Worm (Caenorhabditis elegans) whole organism, L1 larva: Measurements from ENCODE around the gene sqv-8.

Experiments
- C16A3.4 ChIP-seq: fragments of 150-350 bp; optimal IDR thresholded peaks from 2 replicates; lab custom pipeline; 2014; ENCODE audit warnings: missing biosample characterization, missing genetic modification characterization
- Y116A8C.19 ChIP-seq: sonication (generic microtip); optimal IDR thresholded peaks from 2 replicates; lab custom pipeline; 2016; ENCODE audit warnings: missing compliant biosample characterization, missing genetic modification characterization, borderline replicate concordance
- aha-1 ChIP-seq: fragments of 150-350 bp; optimal IDR thresholded peaks from 2 replicates; lab custom pipeline; 2014; ENCODE audit warnings: missing biosample characterization, missing genetic modification characterization
- aly-2 ChIP-seq: fragments of 150-350 bp; optimal IDR thresholded peaks from 2 replicates; lab custom pipeline; 2014; ENCODE audit warnings: missing biosample characterization, missing genetic modification characterization
- ama-1 ChIP-seq: fragments of 150-350 bp; optimal IDR thresholded peaks from 2 replicates; lab custom pipeline; 2014
- blmp-1 ChIP-seq: fragments of 150-350 bp; optimal IDR thresholded peaks from 2 replicates; lab custom pipeline; 2014; ENCODE audit warnings: missing biosample characterization, missing genetic modification characterization
- ceh-88 ChIP-seq: fragments of 200-800 bp; sonication (Bioruptor generic); IDR thresholded peaks from 2 replicates; pipeline ENCODE4 v1.3.6; 2022; ENCODE audit warnings: missing genetic modification characterization, missing compliant biosample characterization
- ceh-90 ChIP-seq: sonication (generic microtip); optimal IDR thresholded peaks from 2 replicates; lab custom pipeline; 2016; ENCODE audit warnings: missing genetic modification characterization, missing compliant biosample characterization
- dpl-1 ChIP-seq, 3 experiments: fragments of 150-350 bp in 2 of 3; sonication (generic microtip) in 1 of 3; optimal IDR thresholded peaks; 2 replicates each; lab custom pipeline; 2014 to 2017; ENCODE audit warnings: missing biosample characterization in 3 of 3, missing genetic modification characterization in 3 of 3, missing genetic modification reagents in 3 of 3
- efl-1 ChIP-seq, 4 experiments: fragments of 150-350 bp; optimal IDR thresholded peaks in 3 of 4; peaks in 1 of 4; 1 replicate in 1 of 4; 2 replicates in 3 of 4; lab custom pipeline; 2014; ENCODE audit warnings: missing biosample characterization in 2 of 4, missing genetic modification characterization in 2 of 4, missing genetic modification reagents in 2 of 4
- efl-3 ChIP-seq: fragments of 200-800 bp; sonication (Bioruptor generic); optimal IDR thresholded peaks from 2 replicates; lab custom pipeline; 2018; ENCODE audit warnings: mild to moderate bottlenecking, missing genetic modification characterization, missing compliant biosample characterization
- egl-13 ChIP-seq: sonication (generic microtip); optimal IDR thresholded peaks from 2 replicates; lab custom pipeline; 2016; ENCODE audit warnings: missing genotype, missing genetic modification reagents, missing genetic modification characterization, missing compliant biosample characterization
- ets-5 ChIP-seq: fragments of 200-800 bp; sonication (Bioruptor generic); IDR thresholded peaks from 2 replicates; pipeline ENCODE4 v1.3.6; 2022; ENCODE audit warnings: missing genetic modification characterization, missing compliant biosample characterization
- fkh-4 ChIP-seq: sonication (generic microtip); optimal IDR thresholded peaks from 2 replicates; lab custom pipeline; 2016; ENCODE audit warnings: missing compliant biosample characterization, missing genetic modification characterization, borderline replicate concordance
- fkh-8 ChIP-seq: sonication (generic microtip); optimal IDR thresholded peaks from 2 replicates; lab custom pipeline; 2016; ENCODE audit warnings: mild to moderate bottlenecking, missing genetic modification characterization, missing compliant biosample characterization
- fos-1 ChIP-seq: fragments of 150-350 bp; optimal IDR thresholded peaks from 2 replicates; lab custom pipeline; 2014; ENCODE audit warnings: missing biosample characterization, missing genetic modification characterization
- grh-1 ChIP-seq: fragments of 200-800 bp; sonication (Bioruptor generic); IDR thresholded peaks from 2 replicates; pipeline ENCODE4 v1.3.6; 2022; ENCODE audit warnings: missing genetic modification reagents, missing genetic modification characterization, missing compliant biosample characterization
- hlh-17 ChIP-seq: fragments of 200-800 bp; sonication (Bioruptor generic); optimal IDR thresholded peaks from 2 replicates; lab custom pipeline; 2018; ENCODE audit warnings: missing genetic modification characterization, mild to moderate bottlenecking, missing compliant biosample characterization, moderate library complexity, borderline replicate concordance
- isw-1 ChIP-seq: fragments of 200-800 bp; sonication (Bioruptor generic); IDR thresholded peaks from 2 replicates; pipeline ENCODE4 v1.3.6; 2022; ENCODE audit warnings: missing genetic modification characterization, missing compliant biosample characterization
- jun-1 ChIP-seq: fragments of 150-350 bp; optimal IDR thresholded peaks from 2 replicates; lab custom pipeline; 2014; ENCODE audit warnings: missing biosample characterization, missing genetic modification reagents, missing genetic modification characterization
- lin-13 ChIP-seq: fragments of 150-350 bp; optimal IDR thresholded peaks from 2 replicates; lab custom pipeline; 2014; ENCODE audit warnings: missing biosample characterization, missing genetic modification reagents, missing genetic modification characterization
- lin-14 ChIP-seq: fragments of 200-800 bp; sonication (Bioruptor generic); optimal IDR thresholded peaks from 2 replicates; lab custom pipeline; 2018; ENCODE audit warnings: mild to moderate bottlenecking, missing genetic modification characterization, moderate library complexity, missing compliant biosample characterization
- lin-15B ChIP-seq: fragments of 150-350 bp; sonication (generic microtip); optimal IDR thresholded peaks from 3 replicates; lab custom pipeline; 2014; ENCODE audit warnings: missing biosample characterization, missing genetic modification characterization
- lin-35 ChIP-seq, 2 experiments: fragments of 150-350 bp; optimal IDR thresholded peaks; 2 replicates each; lab custom pipeline; 2014; ENCODE audit warnings: missing biosample characterization in 2 of 2, missing genetic modification characterization in 2 of 2, missing genetic modification reagents in 2 of 2
- lin-39 ChIP-seq: fragments of 150-350 bp; optimal IDR thresholded peaks from 2 replicates; lab custom pipeline; 2014; ENCODE audit warnings: missing biosample characterization, missing genetic modification reagents, missing genetic modification characterization
- mdl-1 ChIP-seq, 2 experiments: fragments of 150-350 bp; optimal IDR thresholded peaks; 2 replicates each; lab custom pipeline; 2014 to 2017; ENCODE audit warnings: missing biosample characterization in 2 of 2, missing genetic modification characterization in 2 of 2, inconsistent platforms in 1 of 2
- mef-2 ChIP-seq: fragments of 150-350 bp; optimal IDR thresholded peaks from 2 replicates; lab custom pipeline; 2014; ENCODE audit warnings: missing biosample characterization, missing genetic modification characterization
- nhr-11 ChIP-seq: fragments of 150-350 bp; optimal IDR thresholded peaks from 2 replicates; lab custom pipeline; 2014; ENCODE audit warnings: missing biosample characterization, missing genetic modification characterization
- nhr-12 ChIP-seq: sonication (generic microtip); optimal IDR thresholded peaks from 2 replicates; lab custom pipeline; 2017; ENCODE audit warnings: missing biosample characterization, missing genetic modification characterization
- nhr-20 ChIP-seq: sonication (generic microtip); optimal IDR thresholded peaks from 2 replicates; lab custom pipeline; 2016; ENCODE audit warnings: mild to moderate bottlenecking, missing genetic modification characterization, missing compliant biosample characterization
- nhr-28 ChIP-seq: fragments of 150-350 bp; optimal IDR thresholded peaks from 2 replicates; lab custom pipeline; 2014; ENCODE audit warnings: missing biosample characterization, missing genetic modification characterization
- nhr-47 ChIP-seq: sonication (generic microtip); optimal IDR thresholded peaks from 2 replicates; lab custom pipeline; 2016; ENCODE audit warnings: mild to moderate bottlenecking, missing genetic modification characterization, moderate library complexity, missing compliant biosample characterization
- nhr-76 ChIP-seq: sonication (generic microtip); optimal IDR thresholded peaks from 2 replicates; lab custom pipeline; 2017; ENCODE audit warnings: missing biosample characterization, missing genetic modification characterization
- nhr-77 ChIP-seq: fragments of 150-350 bp; optimal IDR thresholded peaks from 2 replicates; lab custom pipeline; 2014; ENCODE audit warnings: missing biosample characterization, missing genetic modification characterization
- nhr-84 ChIP-seq: sonication (generic microtip); optimal IDR thresholded peaks from 2 replicates; lab custom pipeline; 2017; ENCODE audit warnings: missing biosample characterization, missing genetic modification characterization
- nhr-85 ChIP-seq: sonication (generic microtip); peaks from one replicate; lab custom pipeline; 2016; ENCODE audit warnings: missing genetic modification characterization, inconsistent platforms, missing compliant biosample characterization
- nhr-90 ChIP-seq: sonication (generic microtip); optimal IDR thresholded peaks from 2 replicates; lab custom pipeline; 2016; ENCODE audit warnings: mild to moderate bottlenecking, missing genetic modification characterization, missing compliant biosample characterization; ENCODE audit not compliant: poor library complexity
- pax-3 ChIP-seq: fragments of 200-800 bp; sonication (Bioruptor generic); optimal IDR thresholded peaks from 2 replicates; lab custom pipeline; 2018; ENCODE audit warnings: mild to moderate bottlenecking, missing genetic modification characterization, moderate library complexity, missing compliant biosample characterization
- pqm-1 ChIP-seq: sonication (generic microtip); optimal IDR thresholded peaks from 3 replicates; lab custom pipeline; 2017; ENCODE audit warnings: missing biosample characterization, missing genetic modification characterization
- snu-23 ChIP-seq: sonication (generic microtip); optimal IDR thresholded peaks from 2 replicates; lab custom pipeline; 2016; ENCODE audit warnings: missing genetic modification characterization, missing compliant biosample characterization
- sox-4 ChIP-seq: sonication (generic microtip); optimal IDR thresholded peaks from 2 replicates; lab custom pipeline; 2016; ENCODE audit warnings: missing genetic modification characterization, missing compliant biosample characterization
- sptf-1 ChIP-seq: fragments of 150-350 bp; optimal IDR thresholded peaks from 2 replicates; lab custom pipeline; 2014; ENCODE audit warnings: missing biosample characterization, missing genetic modification characterization
- sup-37 ChIP-seq: fragments of 200-800 bp; sonication (Bioruptor generic); optimal IDR thresholded peaks from 2 replicates; lab custom pipeline; 2018; ENCODE audit warnings: mild to moderate bottlenecking, missing genetic modification characterization, missing compliant biosample characterization
- tbx-2 ChIP-seq: sonication (generic microtip); optimal IDR thresholded peaks from 2 replicates; lab custom pipeline; 2016; ENCODE audit warnings: missing genetic modification characterization, missing compliant biosample characterization
- unc-130 ChIP-seq: fragments of 150-350 bp; optimal IDR thresholded peaks from 2 replicates; lab custom pipeline; 2017; ENCODE audit warnings: missing biosample characterization, missing genetic modification characterization, inconsistent platforms
- unc-30 ChIP-seq: sonication (generic microtip); optimal IDR thresholded peaks from 2 replicates; lab custom pipeline; 2017; ENCODE audit warnings: missing biosample characterization, missing genetic modification characterization
- unc-62 ChIP-seq: fragments of 150-350 bp; optimal IDR thresholded peaks from 2 replicates; lab custom pipeline; 2014; ENCODE audit warnings: missing biosample characterization, missing genetic modification reagents, missing genetic modification characterization
- unc-98 ChIP-seq: fragments of 200-800 bp; sonication (Bioruptor generic); IDR thresholded peaks from 2 replicates; pipeline ENCODE4 v1.3.6; 2022; ENCODE audit warnings: missing genetic modification characterization, missing compliant biosample characterization
- vab-15 ChIP-seq: sonication (generic microtip); optimal IDR thresholded peaks from 2 replicates; lab custom pipeline; 2017; ENCODE audit warnings: missing genotype, mild to moderate bottlenecking, missing genetic modification characterization, missing compliant biosample characterization
- zip-4 ChIP-seq: fragments of 200-800 bp; sonication (Bioruptor generic); optimal IDR thresholded peaks from 2 replicates; lab custom pipeline; 2018; ENCODE audit warnings: mild to moderate bottlenecking, missing genetic modification characterization, moderate library complexity, missing compliant biosample characterization
- ztf-11 ChIP-seq, 2 experiments: sonication (generic microtip); optimal IDR thresholded peaks; 2 replicates each; lab custom pipeline; 2016 to 2017; ENCODE audit warnings: missing genetic modification characterization in 2 of 2, missing biosample characterization in 1 of 2, missing compliant biosample characterization in 1 of 2
- ztf-4 ChIP-seq: fragments of 150-350 bp; optimal IDR thresholded peaks from 2 replicates; lab custom pipeline; 2014; ENCODE audit warnings: missing biosample characterization, missing genetic modification characterization

The sqv-8 gene

ce11 chrII:9619402-9619862, 27.3 kb upstream of the sqv-8 start (continued):
- TF ChIP-seq hlh-17 (GFP tag; lab: Kevin White, UChicago) (no peak), blmp-1 (tag; lab: Kevin White, UChicago) (peak; percentile 79), ztf-11 (tag; optimal IDR thresholded peaks at IDR 0.05; lab: Kevin White, UChicago) (no peak), fkh-4 (tag; lab: Kevin White, UChicago) (no peak), nhr-12 (no peak), unc-30 (no peak), sptf-1 (no peak), mdl-1 (tag; optimal IDR thresholded peaks at IDR 0.05; lab: Kevin White, UChicago) (peak in 1 of 2 experiments; percentile 70), nhr-47 (tag; lab: Kevin White, UChicago) (peak; percentile 17), fkh-8 (tag; lab: Kevin White, UChicago) (no peak), Y116A8C.19 (tag; lab: Kevin White, UChicago) (no peak), aly-2 (peak; percentile 30), unc-62 (GFP tag; lab: Kevin White, UChicago) (no peak), nhr-76 (tag; lab: Kevin White, UChicago) (no peak), aha-1 (tag; lab: Kevin White, UChicago) (no peak), unc-130 (tag; lab: Kevin White, UChicago) (peak; percentile 59), dpl-1 (GFP tag; optimal IDR thresholded peaks at IDR 0.05; lab: Kevin White, UChicago) (peak in 1 of 3 experiments; percentile 17), sup-37 (GFP tag; lab: Kevin White, UChicago) (no peak), vab-15 (no peak), nhr-28 (tag; lab: Kevin White, UChicago) (no peak), egl-13 (tag; lab: Kevin White, UChicago) (no peak), lin-14 (GFP tag; lab: Kevin White, UChicago) (peak; percentile 87), lin-35 (GFP tag; optimal IDR thresholded peaks at IDR 0.05; lab: Kevin White, UChicago) (peak; percentile 4 to 64), grh-1 (GFP tag; lab: Robert Waterston, UW) (no peak), pax-3 (no peak), unc-98 (GFP tag; lab: Robert Waterston, UW) (no peak), C16A3.4 (tag; lab: Kevin White, UChicago) (peak; percentile 61), nhr-77 (tag; lab: Kevin White, UChicago) (no peak), nhr-20 (tag; lab: Kevin White, UChicago) (peak; percentile 72), lin-15B (tag; lab: Kevin White, UChicago) (no peak), sox-4 (tag; lab: Kevin White, UChicago) (no peak), ets-5 (GFP tag; lab: Robert Waterston, UW) (no peak), snu-23 (peak; percentile 79), lin-13 (no peak), efl-3 (no peak), nhr-84 (tag; lab: Kevin White, UChicago) (no peak), isw-1 (GFP tag; lab: Robert Waterston, UW) (no peak), jun-1 (tag; lab: Kevin White, UChicago) (peak; percentile 59), nhr-85 (tag; lab: Kevin White, UChicago) (peak; percentile 87), ama-1 (lab: Kevin White, UChicago) (peak; percentile 81), ztf-4 (tag; lab: Kevin White, UChicago) (no peak), zip-4 (GFP tag; lab: Kevin White, UChicago) (no peak), tbx-2 (tag; lab: Kevin White, UChicago) (peak; percentile 0), fos-1 (tag; lab: Kevin White, UChicago) (no peak), efl-1 (optimal IDR thresholded peaks at IDR 0.05; lab: Kevin White, UChicago) (peak; percentile 33 to 43), efl-1 (GFP tag; optimal IDR thresholded peaks at IDR 0.05 in 1 of 2; lab: Kevin White, UChicago) (no peak), ceh-90 (tag; lab: Kevin White, UChicago) (no peak), ceh-88 (no peak), lin-39 (tag; lab: Kevin White, UChicago) (no peak), nhr-11 (tag; lab: Kevin White, UChicago) (no peak), pqm-1 (no peak), mef-2 (tag; lab: Kevin White, UChicago) (no peak), nhr-90 (tag; lab: Kevin White, UChicago) (peak; percentile 72)
